Worm (Caenorhabditis elegans): ENCODE measurements around the gene flp-13.

DNA sequence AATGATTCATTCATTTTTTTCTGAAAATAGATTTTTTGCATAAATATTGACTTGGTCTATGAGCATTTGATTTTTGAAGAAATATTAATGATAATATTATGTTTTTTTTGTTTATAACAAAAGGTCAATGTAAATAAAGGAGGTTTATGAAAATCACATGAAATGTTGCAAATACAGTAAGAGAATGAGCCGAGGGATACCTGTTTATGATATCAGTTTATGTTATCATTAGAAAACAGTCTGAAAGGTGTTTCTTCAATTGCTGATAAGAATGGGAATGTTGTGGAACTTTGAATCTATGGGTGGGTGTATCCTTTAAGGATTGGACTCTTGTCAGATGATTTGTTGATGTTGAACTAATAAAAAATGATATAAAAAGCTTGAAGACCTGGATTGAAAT is 36.0 kb upstream of the flp-13 start:
- no peak for TF ChIP-seq dpl-1 (GFP tag; optimal IDR thresholded peaks at IDR 0.05)
- TF ChIP-seq elt-3 (tag; optimal IDR thresholded peaks at IDR 0.05): no peak
- no peak for TF ChIP-seq ztf-11 (tag; optimal IDR thresholded peaks at IDR 0.05)
- no peak for TF ChIP-seq mep-1 (tag; optimal IDR thresholded peaks at IDR 0.05)
- TF ChIP-seq lir-3 (tag; optimal IDR thresholded peaks at IDR 0.05; ENCODE audit: poor library complexity): no peak
- TF ChIP-seq egl-27 (tag; optimal IDR thresholded peaks at IDR 0.05): no peak
- no peak for TF ChIP-seq nhr-11 (tag; optimal IDR thresholded peaks at IDR 0.05)
- no peak for TF ChIP-seq sptf-1 (tag; optimal IDR thresholded peaks at IDR 0.05)
- TF ChIP-seq aha-1 (tag; optimal IDR thresholded peaks at IDR 0.05): no peak
- no peak for TF ChIP-seq lin-39 (tag; optimal IDR thresholded peaks at IDR 0.05)
- no peak for TF ChIP-seq mdl-1 (tag; optimal IDR thresholded peaks at IDR 0.05)
